Worm (Caenorhabditis elegans) whole organism, mixed stage, embryonic: ENCODE results near the gene zag-1.

Experiments used
- M03D4.4 ChIP-seq: sonication (generic microtip); optimal IDR thresholded peaks from 2 replicates; lab custom pipeline; 2017; ENCODE audit warnings: mild to moderate bottlenecking, missing genetic modification characterization, missing compliant biosample characterization
- bed-3 ChIP-seq: fragments of 200-800 bp; sonication (Bioruptor generic); optimal IDR thresholded peaks from 3 replicates; lab custom pipeline; 2018; ENCODE audit warnings: mild to moderate bottlenecking, missing genetic modification characterization, moderate library complexity, missing compliant biosample characterization
- blmp-1 ChIP-seq: fragments of 150-350 bp; optimal IDR thresholded peaks from 2 replicates; lab custom pipeline; 2014; ENCODE audit warnings: missing biosample characterization, missing genetic modification characterization
- ceh-39 ChIP-seq: fragments of 150-350 bp; optimal IDR thresholded peaks from 2 replicates; lab custom pipeline; 2014; ENCODE audit warnings: missing biosample characterization, missing genetic modification characterization
- cnd-1 ChIP-seq: fragments of 200-800 bp; sonication (Bioruptor generic); optimal IDR thresholded peaks from 2 replicates; lab custom pipeline; 2018; ENCODE audit warnings: mild to moderate bottlenecking, missing genetic modification characterization, missing compliant biosample characterization
- drap-1 ChIP-seq: fragments of 200-800 bp; sonication (Bioruptor generic); optimal IDR thresholded peaks from 3 replicates; lab custom pipeline; 2018; ENCODE audit warnings: mild to moderate bottlenecking, missing genetic modification characterization, missing compliant biosample characterization
- elt-3 ChIP-seq: fragments of 150-350 bp; optimal IDR thresholded peaks from 2 replicates; lab custom pipeline; 2014; ENCODE audit warnings: missing biosample characterization, missing genetic modification characterization
- flh-1 ChIP-seq: fragments of 200-800 bp; sonication (Bioruptor generic); optimal IDR thresholded peaks from 2 replicates; lab custom pipeline; 2018; ENCODE audit warnings: mild to moderate bottlenecking, missing genetic modification characterization, moderate library complexity, missing compliant biosample characterization
- ham-2 ChIP-seq: fragments of 200-800 bp; sonication (Bioruptor generic); optimal IDR thresholded peaks from 2 replicates; lab custom pipeline; 2018; ENCODE audit warnings: mild to moderate bottlenecking, missing genetic modification characterization, missing compliant biosample characterization
- lin-13 ChIP-seq: fragments of 150-350 bp; optimal IDR thresholded peaks from 2 replicates; lab custom pipeline; 2014; ENCODE audit warnings: missing biosample characterization, missing genetic modification characterization
- lin-32 ChIP-seq: fragments of 200-800 bp; sonication (Bioruptor generic); optimal IDR thresholded peaks from 2 replicates; lab custom pipeline; 2018; ENCODE audit warnings: mild to moderate bottlenecking, missing genetic modification characterization, missing compliant biosample characterization
- mab-5 ChIP-seq: fragments of 150-350 bp; optimal IDR thresholded peaks from 2 replicates; lab custom pipeline; 2014; ENCODE audit warnings: missing biosample characterization, missing genetic modification characterization
- mep-1 ChIP-seq: fragments of 150-350 bp; optimal IDR thresholded peaks from 2 replicates; lab custom pipeline; 2017; ENCODE audit warnings: missing biosample characterization, missing genetic modification reagents, missing genetic modification characterization, inconsistent platforms
- mls-2 ChIP-seq: sonication (generic microtip); optimal IDR thresholded peaks from 2 replicates; lab custom pipeline; 2016; ENCODE audit warnings: mild to moderate bottlenecking, missing genetic modification characterization, moderate library complexity, missing compliant biosample characterization
- nhr-12 ChIP-seq: fragments of 150-350 bp; optimal IDR thresholded peaks from 2 replicates; lab custom pipeline; 2014; ENCODE audit warnings: missing biosample characterization, missing genetic modification characterization
- nhr-2 ChIP-seq: fragments of 150-350 bp; optimal IDR thresholded peaks from 2 replicates; lab custom pipeline; 2014; ENCODE audit warnings: missing biosample characterization, missing genetic modification characterization
- nhr-237 ChIP-seq: fragments of 150-350 bp; optimal IDR thresholded peaks from 2 replicates; lab custom pipeline; 2014; ENCODE audit warnings: missing biosample characterization, missing genetic modification characterization
- nhr-28 ChIP-seq: fragments of 150-350 bp; optimal IDR thresholded peaks from 2 replicates; lab custom pipeline; 2014; ENCODE audit warnings: missing biosample characterization, missing genetic modification characterization
- pha-4 ChIP-seq: fragments of 150-350 bp; optimal IDR thresholded peaks from 2 replicates; lab custom pipeline; 2018; ENCODE audit warnings: missing biosample characterization, missing genetic modification reagents, missing genetic modification characterization
- sem-2 ChIP-seq: fragments of 200-800 bp; sonication (Bioruptor generic); optimal IDR thresholded peaks from 2 replicates; lab custom pipeline; 2018; ENCODE audit warnings: mild to moderate bottlenecking, missing genetic modification characterization, missing compliant biosample characterization
- snpc-4 ChIP-seq: fragments of 150-350 bp; optimal IDR thresholded peaks from 2 replicates; lab custom pipeline; 2014; ENCODE audit warnings: missing biosample characterization, missing genetic modification characterization
- sptf-1 ChIP-seq: sonication (generic microtip); optimal IDR thresholded peaks from 2 replicates; lab custom pipeline; 2017; ENCODE audit warnings: mild to moderate bottlenecking, missing genetic modification characterization, moderate library complexity, missing compliant biosample characterization
- tbx-8 ChIP-seq: fragments of 200-800 bp; sonication (Bioruptor generic); optimal IDR thresholded peaks from 2 replicates; lab custom pipeline; 2018; ENCODE audit warnings: mild to moderate bottlenecking, missing genetic modification characterization, moderate library complexity, missing compliant biosample characterization
- unc-120 ChIP-seq: sonication (generic microtip); optimal IDR thresholded peaks from 2 replicates; lab custom pipeline; 2017; ENCODE audit warnings: missing genetic modification characterization, missing compliant biosample characterization; ENCODE audit not compliant: poor library complexity, severe bottlenecking
- unc-39 ChIP-seq: fragments of 150-350 bp; optimal IDR thresholded peaks from 2 replicates; lab custom pipeline; 2014; ENCODE audit warnings: missing biosample characterization, missing genetic modification characterization
- unc-62 ChIP-seq: fragments of 150-350 bp; optimal IDR thresholded peaks from 2 replicates; lab custom pipeline; 2014; ENCODE audit warnings: missing biosample characterization, missing genetic modification reagents, missing genetic modification characterization
- zip-8 ChIP-seq: fragments of 150-350 bp; optimal IDR thresholded peaks from 2 replicates; lab custom pipeline; 2014; ENCODE audit warnings: missing biosample characterization, missing genetic modification characterization

The zag-1 gene

ce11 chrIV:3855543-3855942 lies at the start of gene zag-1:
Gene zag-1, plus strand, starts transcription at chrIV:3855843.
- TF ChIP-seq zip-8 (tag; lab: Kevin White, UChicago) (no peak), drap-1 (GFP tag; lab: Kevin White, UChicago) (no peak), mep-1 (tag; lab: Kevin White, UChicago) (no peak), unc-62 (no peak), blmp-1 (tag; lab: Kevin White, UChicago) (peak; percentile 4)

ce11 chrIV:3807092-3807491 lies 48.6 kb upstream of the zag-1 start, which contains the start of gene M02B7.7:
Gene M02B7.7, minus strand, starts transcription at chrIV:3807192.
- TF ChIP-seq unc-62 (no peak), zip-8 (tag; lab: Kevin White, UChicago) (no peak), unc-39 (tag; lab: Kevin White, UChicago) (no peak), nhr-237 (tag; lab: Kevin White, UChicago) (no peak), ceh-39 (tag; lab: Kevin White, UChicago) (no peak), blmp-1 (tag; lab: Kevin White, UChicago) (no peak), lin-32 (GFP tag; lab: Kevin White, UChicago) (no peak), unc-120 (tag; lab: Kevin White, UChicago) (no peak), sptf-1 (tag; lab: Kevin White, UChicago) (no peak)

ce11 chrIV:3807545-3807944 lies 48.1 kb upstream of the zag-1 start:
- TF ChIP-seq tbx-8 (GFP tag; lab: Kevin White, UChicago) (peak; percentile 5), M03D4.4 (tag; lab: Kevin White, UChicago) (peak; percentile 38), drap-1 (GFP tag; lab: Kevin White, UChicago) (peak; percentile 23), elt-3 (tag; lab: Kevin White, UChicago) (no peak), mls-2 (tag; lab: Kevin White, UChicago) (peak; percentile 10), sptf-1 (tag; lab: Kevin White, UChicago) (peak; percentile 32), sem-2 (GFP tag; lab: Kevin White, UChicago) (peak; percentile 30), nhr-2 (no peak), flh-1 (GFP tag; lab: Kevin White, UChicago) (no peak), ham-2 (peak; percentile 13)

- TF ChIP-seq mep-1 (tag; lab: Kevin White, UChicago) (no peak), ham-2 (no peak), sptf-1 (tag; lab: Kevin White, UChicago) (no peak), snpc-4 (tag; lab: Kevin White, UChicago) (no peak), elt-3 (tag; lab: Kevin White, UChicago) (no peak)
These were observed 42.8 kb upstream of the zag-1 start for ce11 chrIV:3812812-3813211.

- TF ChIP-seq flh-1 (GFP tag; lab: Kevin White, UChicago) (no peak), nhr-237 (tag; lab: Kevin White, UChicago) (no peak), snpc-4 (tag; lab: Kevin White, UChicago) (no peak), nhr-28 (tag; lab: Kevin White, UChicago) (no peak), drap-1 (GFP tag; lab: Kevin White, UChicago) (no peak)
These were observed 40.9 kb upstream of the zag-1 start for ce11 chrIV:3814553-3815258.

ce11 chrIV:3815259-3815644 lies 40.4 kb upstream of the zag-1 start:
- TF ChIP-seq snpc-4 (tag; lab: Kevin White, UChicago): no peak
- no peak for TF ChIP-seq sptf-1 (tag; lab: Kevin White, UChicago)

ce11 chrIV:3817253-3817652 lies 38.4 kb upstream of the zag-1 start:
- TF ChIP-seq mab-5: no peak
- no peak for TF ChIP-seq bed-3 (GFP tag; lab: Kevin White, UChicago)
- no peak for TF ChIP-seq nhr-2
- no peak for TF ChIP-seq pha-4
- TF ChIP-seq flh-1 (GFP tag; lab: Kevin White, UChicago): no peak
- no peak for TF ChIP-seq lin-32 (GFP tag; lab: Kevin White, UChicago)
- TF ChIP-seq mls-2 (tag; lab: Kevin White, UChicago): no peak
- TF ChIP-seq lin-13 (tag; lab: Kevin White, UChicago): no peak
- TF ChIP-seq blmp-1 (tag; lab: Kevin White, UChicago): no peak
- no peak for TF ChIP-seq zip-8 (tag; lab: Kevin White, UChicago)
- no peak for TF ChIP-seq snpc-4 (tag; lab: Kevin White, UChicago)
- TF ChIP-seq drap-1 (GFP tag; lab: Kevin White, UChicago): no peak
- TF ChIP-seq mep-1 (tag; lab: Kevin White, UChicago): no peak
- no peak for TF ChIP-seq nhr-12
- TF ChIP-seq nhr-237 (tag; lab: Kevin White, UChicago): no peak
- TF ChIP-seq cnd-1: no peak
